Worm (Caenorhabditis elegans): ENCODE results near the gene srj-27.

DNA sequence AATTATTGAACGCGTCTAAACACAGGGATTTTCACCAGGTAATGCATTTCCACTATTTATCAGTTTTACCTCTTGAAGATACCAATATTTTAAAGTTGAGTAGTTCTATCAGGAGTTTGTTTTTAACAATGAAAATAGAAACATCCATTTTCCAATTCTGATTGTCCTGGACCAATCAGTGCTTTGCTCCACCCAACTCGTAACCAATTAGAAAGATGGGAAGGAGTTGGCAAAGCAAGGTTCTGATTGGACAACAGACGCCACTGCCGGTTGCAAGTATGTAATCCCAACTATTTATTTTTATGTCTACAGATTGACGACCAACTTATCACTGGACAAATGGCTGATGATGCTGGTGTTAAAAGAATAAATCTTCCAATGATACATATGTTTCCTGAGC, 22.9 kb upstream of the srj-27 start:
- TF ChIP-seq lin-39 (tag; optimal IDR thresholded peaks at IDR 0.05) (no peak), mdl-1 (tag; optimal IDR thresholded peaks at IDR 0.05) (no peak), egl-27 (tag; optimal IDR thresholded peaks at IDR 0.05) (no peak), zag-1 (tag; optimal IDR thresholded peaks at IDR 0.05) (no peak), nhr-21 (tag; optimal IDR thresholded peaks at IDR 0.05) (no peak), unc-62 (GFP tag; optimal IDR thresholded peaks at IDR 0.05) (no peak), skn-1 (tag; optimal IDR thresholded peaks at IDR 0.05) (no peak), snpc-4 (tag; optimal IDR thresholded peaks at IDR 0.05) (no peak)
